Worm (Caenorhabditis elegans) whole organism, L4 larva: ENCODE data around the gene srh-73.

Experiments used
- R02D3.7 ChIP-seq: fragments of 150-350 bp; sonication (generic microtip); optimal IDR thresholded peaks from 3 replicates; lab custom pipeline; 2014; ENCODE audit warnings: missing biosample characterization, missing genetic modification characterization
- T26A8.4 ChIP-seq: fragments of 200-800 bp; sonication (Bioruptor generic); IDR thresholded peaks from 2 replicates; pipeline ENCODE4 v1.3.6; 2022; ENCODE audit warnings: missing genetic modification characterization, missing compliant biosample characterization
- ceh-28 ChIP-seq: fragments of 150-350 bp; optimal IDR thresholded peaks from 2 replicates; lab custom pipeline; 2014; ENCODE audit warnings: missing biosample characterization, missing genetic modification reagents, missing genetic modification characterization
- egl-27 ChIP-seq: sonication (generic microtip); optimal IDR thresholded peaks from 3 replicates; lab custom pipeline; 2017; ENCODE audit warnings: missing biosample characterization, missing genetic modification reagents, missing genetic modification characterization
- gei-8 ChIP-seq: fragments of 200-800 bp; sonication (Bioruptor generic); optimal IDR thresholded peaks from 2 replicates; lab custom pipeline; 2018; ENCODE audit warnings: mild to moderate bottlenecking, missing genetic modification characterization, missing compliant biosample characterization
- lsy-2 ChIP-seq, 2 experiments: fragments of 150-350 bp in 1 of 2; sonication (generic microtip) in 1 of 2; optimal IDR thresholded peaks; 2 replicates each; lab custom pipeline; 2014 to 2017; ENCODE audit warnings: missing biosample characterization in 2 of 2, missing genetic modification characterization in 2 of 2
- nhr-76 ChIP-seq: fragments of 150-350 bp; optimal IDR thresholded peaks from 2 replicates; lab custom pipeline; 2014; ENCODE audit warnings: missing biosample characterization, missing genetic modification characterization
- nhr-77 ChIP-seq: fragments of 150-350 bp; optimal IDR thresholded peaks from 2 replicates; lab custom pipeline; 2014; ENCODE audit warnings: missing biosample characterization, missing genetic modification characterization
- zag-1 ChIP-seq: fragments of 150-350 bp; optimal IDR thresholded peaks from 2 replicates; lab custom pipeline; 2014; ENCODE audit warnings: missing biosample characterization, missing genetic modification characterization

DNA sequence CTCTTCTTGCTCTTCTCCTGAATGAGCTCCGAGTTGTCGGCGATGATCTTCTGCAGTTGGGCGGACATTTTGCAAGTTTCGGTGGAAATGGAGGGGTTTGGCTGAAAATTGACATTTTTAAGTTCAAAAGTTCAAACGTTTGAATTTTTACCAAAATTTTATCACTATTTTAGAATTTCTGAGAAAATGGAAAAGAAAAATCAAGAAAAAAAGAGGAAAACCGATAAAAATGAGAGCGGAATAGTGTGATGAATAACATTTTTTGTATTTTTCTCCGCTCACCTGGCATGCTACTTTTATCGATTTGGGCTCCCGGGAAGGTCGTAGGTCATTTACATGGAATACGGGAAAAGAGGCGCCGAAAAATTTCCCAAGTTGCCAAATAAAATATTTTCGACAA, 26.9 kb upstream of the srh-73 start, which contains the start of gene F15A4.10:
- TF ChIP-seq zag-1 (no peak), lsy-2 (tag; optimal IDR thresholded peaks at IDR 0.05; lab: Kevin White, UChicago) (no peak), T26A8.4 (GFP tag; lab: Robert Waterston, UW) (no peak), egl-27 (tag; lab: Kevin White, UChicago) (no peak), ceh-28 (tag; lab: Kevin White, UChicago) (no peak), nhr-77 (tag; lab: Kevin White, UChicago) (no peak), R02D3.7 (tag; lab: Kevin White, UChicago) (no peak), gei-8 (GFP tag; lab: Kevin White, UChicago) (no peak), nhr-76 (tag; lab: Kevin White, UChicago) (no peak)
